Worm (Caenorhabditis elegans) whole organism, young adult: ENCODE results near the gene F32E10.8.

Source experiments
- B0019.2 ChIP-seq: fragments of 200-800 bp; sonication (Bioruptor generic); conservative IDR thresholded peaks from 2 replicates; pipeline ENCODE4 v1.3.6; 2022; ENCODE audit warnings: missing genetic modification reagents, missing genetic modification characterization, missing compliant biosample characterization
- B0035.1 ChIP-seq: sonication (generic microtip); optimal IDR thresholded peaks from 2 replicates; lab custom pipeline; 2016; ENCODE audit warnings: missing genetic modification characterization, mild to moderate bottlenecking, missing compliant biosample characterization, missing genotype, missing genetic modification reagents
- B0261.1 ChIP-seq: sonication (generic microtip); optimal IDR thresholded peaks from 2 replicates; lab custom pipeline; 2016; ENCODE audit warnings: mild to moderate bottlenecking, missing genetic modification characterization, moderate library complexity, missing compliant biosample characterization
- C06A6.2 ChIP-seq: fragments of 200-800 bp; sonication (Bioruptor generic); conservative IDR thresholded peaks from 2 replicates; pipeline ENCODE4 v1.3.6; 2022; ENCODE audit warnings: missing genetic modification characterization, missing compliant biosample characterization
- D2030.7 ChIP-seq: fragments of 200-800 bp; sonication (Bioruptor generic); IDR thresholded peaks from 2 replicates; pipeline ENCODE4 v1.3.6; 2022; ENCODE audit warnings: missing genetic modification reagents, missing genetic modification characterization, missing compliant biosample characterization
- F22D6.2 ChIP-seq: sonication (generic microtip); optimal IDR thresholded peaks from 2 replicates; lab custom pipeline; 2016; ENCODE audit warnings: mild to moderate bottlenecking, missing genetic modification characterization, missing compliant biosample characterization
- F23B12.7 ChIP-seq: sonication (generic microtip); optimal IDR thresholded peaks from 2 replicates; lab custom pipeline; 2017; ENCODE audit warnings: missing genetic modification characterization, mild to moderate bottlenecking, missing compliant biosample characterization, antibody characterized with exemption, moderate library complexity; ENCODE audit not compliant: insufficient read depth
- F37B4.10 ChIP-seq: fragments of 200-800 bp; sonication (Bioruptor generic); IDR thresholded peaks from 2 replicates; pipeline ENCODE4 v1.3.6; 2022; ENCODE audit warnings: missing genetic modification characterization, missing compliant biosample characterization
- F55B11.4 ChIP-seq: sonication (generic microtip); optimal IDR thresholded peaks from 2 replicates; lab custom pipeline; 2016; ENCODE audit warnings: missing compliant biosample characterization, missing genetic modification characterization, borderline replicate concordance; ENCODE audit not compliant: insufficient read depth
- F57A8.1 ChIP-seq: fragments of 200-800 bp; sonication (Bioruptor generic); optimal IDR thresholded peaks from 2 replicates; lab custom pipeline; 2018; ENCODE audit warnings: mild to moderate bottlenecking, missing genetic modification characterization, moderate library complexity, missing compliant biosample characterization
- F57C9.4 ChIP-seq: sonication (generic microtip); optimal IDR thresholded peaks from 2 replicates; lab custom pipeline; 2017; ENCODE audit warnings: mild to moderate bottlenecking, missing genetic modification characterization, missing compliant biosample characterization
- K12H6.12 ChIP-seq: fragments of 200-800 bp; sonication (Bioruptor generic); optimal IDR thresholded peaks from 2 replicates; lab custom pipeline; 2018; ENCODE audit warnings: mild to moderate bottlenecking, missing genetic modification characterization, missing compliant biosample characterization
- Y53F4B.3 ChIP-seq: fragments of 200-800 bp; sonication (Bioruptor generic); IDR thresholded peaks from 2 replicates; pipeline ENCODE4 v1.3.6; 2022; ENCODE audit warnings: missing genetic modification reagents, missing genetic modification characterization, missing compliant biosample characterization
- Y56A3A.18 ChIP-seq: fragments of 200-800 bp; sonication (Bioruptor generic); IDR thresholded peaks from 2 replicates; pipeline ENCODE4 v1.3.6; 2022; ENCODE audit warnings: missing genetic modification reagents, missing genetic modification characterization, missing compliant biosample characterization
- Y67H2A.10 ChIP-seq: fragments of 200-800 bp; sonication (Bioruptor generic); conservative IDR thresholded peaks from 2 replicates; pipeline ENCODE4 v1.3.6; 2022; ENCODE audit warnings: missing genetic modification reagents, missing genetic modification characterization, missing compliant biosample characterization
- attf-3 ChIP-seq: fragments of 200-800 bp; sonication (Bioruptor generic); conservative IDR thresholded peaks from 2 replicates; pipeline ENCODE4 v1.3.6; 2022; ENCODE audit warnings: missing genetic modification reagents, missing genetic modification characterization, missing compliant biosample characterization
- ccch-3 ChIP-seq: fragments of 200-800 bp; sonication (Bioruptor generic); optimal IDR thresholded peaks from 2 replicates; lab custom pipeline; 2018; ENCODE audit warnings: mild to moderate bottlenecking, missing genetic modification characterization, missing compliant biosample characterization
- cebp-1 ChIP-seq, 2 experiments: fragments of 200-800 bp in 1 of 2; sonication (Bioruptor generic) in 1 of 2; sonication (generic microtip) in 1 of 2; IDR thresholded peaks in 1 of 2; optimal IDR thresholded peaks in 1 of 2; 2 replicates each; pipeline versions ENCODE4 v1.3.6 to Lab custom; 2017 to 2022; ENCODE audit warnings: missing compliant biosample characterization in 2 of 2, missing genetic modification characterization in 2 of 2, mild to moderate bottlenecking in 1 of 2, missing genetic modification reagents in 1 of 2, moderate library complexity in 1 of 2
- ceh-58 ChIP-seq: fragments of 200-800 bp; sonication (Bioruptor generic); IDR thresholded peaks from 2 replicates; pipeline ENCODE4 v1.3.6; 2022; ENCODE audit warnings: missing genetic modification characterization, missing compliant biosample characterization
- ceh-91 ChIP-seq: fragments of 200-800 bp; sonication (Bioruptor generic); IDR thresholded peaks from 2 replicates; pipeline ENCODE4 v1.3.6; 2022; ENCODE audit warnings: missing genetic modification reagents, missing genetic modification characterization, missing compliant biosample characterization
- efl-1 ChIP-seq: fragments of 150-350 bp; optimal IDR thresholded peaks from 2 replicates; lab custom pipeline; 2014; ENCODE audit warnings: missing biosample characterization, missing genetic modification reagents, missing genetic modification characterization
- ets-4 ChIP-seq: fragments of 200-800 bp; sonication (Bioruptor generic); optimal IDR thresholded peaks from 2 replicates; lab custom pipeline; 2018; ENCODE audit warnings: mild to moderate bottlenecking, missing genetic modification characterization, missing compliant biosample characterization
- hmg-1.2 ChIP-seq: fragments of 200-800 bp; sonication (Bioruptor generic); IDR thresholded peaks from 2 replicates; pipeline ENCODE4 v1.3.6; 2022; ENCODE audit warnings: missing genetic modification reagents, missing genetic modification characterization, missing compliant biosample characterization
- hmg-20 ChIP-seq: fragments of 200-800 bp; sonication (Bioruptor generic); IDR thresholded peaks from 2 replicates; pipeline ENCODE4 v1.3.6; 2022; ENCODE audit warnings: missing genetic modification reagents, missing genetic modification characterization, missing compliant biosample characterization
- hsf-1 ChIP-seq: fragments of 200-800 bp; sonication (Bioruptor generic); IDR thresholded peaks from 2 replicates; pipeline ENCODE4 v1.3.6; 2022; ENCODE audit warnings: missing genetic modification reagents, missing genetic modification characterization, missing compliant biosample characterization
- lag-1 ChIP-seq: fragments of 200-800 bp; sonication (Bioruptor generic); IDR thresholded peaks from 2 replicates; pipeline ENCODE4 v1.3.6; 2022; ENCODE audit warnings: missing genetic modification reagents, missing genetic modification characterization, missing compliant biosample characterization
- let-526 ChIP-seq: fragments of 200-800 bp; sonication (Bioruptor generic); IDR thresholded peaks from 2 replicates; pipeline ENCODE4 v1.3.6; 2022; ENCODE audit warnings: missing genetic modification reagents, missing genetic modification characterization, missing compliant biosample characterization
- lin-26 ChIP-seq: fragments of 200-800 bp; sonication (Bioruptor generic); IDR thresholded peaks from 2 replicates; pipeline ENCODE4 v1.3.6; 2022; ENCODE audit warnings: missing genetic modification reagents, missing genetic modification characterization, missing compliant biosample characterization
- lir-1 ChIP-seq: fragments of 200-800 bp; sonication (Bioruptor generic); conservative IDR thresholded peaks from 2 replicates; pipeline ENCODE4 v1.3.6; 2022; ENCODE audit warnings: missing genetic modification reagents, missing genetic modification characterization, missing compliant biosample characterization
- lsy-27 ChIP-seq: sonication (generic microtip); optimal IDR thresholded peaks from 2 replicates; lab custom pipeline; 2017; ENCODE audit warnings: missing genetic modification characterization, mild to moderate bottlenecking, missing compliant biosample characterization, antibody characterized with exemption, missing genotype, borderline replicate concordance; ENCODE audit not compliant: insufficient read depth
- madf-10 ChIP-seq: sonication (generic microtip); optimal IDR thresholded peaks from 2 replicates; lab custom pipeline; 2016; ENCODE audit warnings: mild to moderate bottlenecking, missing genetic modification characterization, missing compliant biosample characterization
- nfya-2 ChIP-seq: fragments of 200-800 bp; sonication (Bioruptor generic); IDR thresholded peaks from 2 replicates; pipeline ENCODE4 v1.3.6; 2022; ENCODE audit warnings: missing genetic modification reagents, missing genetic modification characterization, missing compliant biosample characterization
- nfyb-1 ChIP-seq: fragments of 200-800 bp; sonication (Bioruptor generic); IDR thresholded peaks from 2 replicates; pipeline ENCODE4 v1.3.6; 2022; ENCODE audit warnings: missing genetic modification reagents, missing genetic modification characterization, missing compliant biosample characterization
- nhr-179 ChIP-seq: sonication (generic microtip); optimal IDR thresholded peaks from 2 replicates; lab custom pipeline; 2016; ENCODE audit warnings: mild to moderate bottlenecking, missing genetic modification characterization, missing compliant biosample characterization
- nhr-90 ChIP-seq: sonication (generic microtip); optimal IDR thresholded peaks from 2 replicates; lab custom pipeline; 2016; ENCODE audit warnings: missing genotype, mild to moderate bottlenecking, missing genetic modification characterization, missing compliant biosample characterization
- pha-4 ChIP-seq: fragments of 150-350 bp; sonication (generic microtip); optimal IDR thresholded peaks from 2 replicates; lab custom pipeline; 2014; ENCODE audit warnings: missing biosample characterization, missing genetic modification reagents, missing genetic modification characterization
- rcor-1 ChIP-seq: fragments of 200-800 bp; sonication (Bioruptor generic); IDR thresholded peaks from 2 replicates; pipeline ENCODE4 v1.3.6; 2022; ENCODE audit warnings: missing genetic modification reagents, missing genetic modification characterization, missing compliant biosample characterization
- rec-8 ChIP-seq, 2 experiments: sonication (generic microtip); optimal IDR thresholded peaks; 2 replicates each; lab custom pipeline; 2016; ENCODE audit warnings: mild to moderate bottlenecking in 2 of 2, missing genetic modification characterization in 2 of 2, missing genetic modification reagents in 2 of 2, missing genotype in 2 of 2, missing biosample characterization in 1 of 2, missing compliant biosample characterization in 1 of 2, moderate library complexity in 1 of 2
- sdz-38 ChIP-seq: sonication (generic microtip); optimal IDR thresholded peaks from 2 replicates; lab custom pipeline; 2016; ENCODE audit warnings: missing genotype, missing genetic modification characterization, missing compliant biosample characterization
- snpc-1.1 ChIP-seq: sonication (generic microtip); optimal IDR thresholded peaks from 2 replicates; lab custom pipeline; 2017; ENCODE audit warnings: missing genetic modification characterization, mild to moderate bottlenecking, missing compliant biosample characterization, antibody characterized with exemption, moderate library complexity, missing genotype, missing genetic modification reagents; ENCODE audit not compliant: insufficient read depth
- snpc-1.3 ChIP-seq: sonication (generic microtip); optimal IDR thresholded peaks from 2 replicates; lab custom pipeline; 2017; ENCODE audit warnings: missing genetic modification characterization, mild to moderate bottlenecking, missing compliant biosample characterization, antibody characterized with exemption, moderate library complexity, missing genotype, missing genetic modification reagents; ENCODE audit not compliant: insufficient read depth
- xnd-1 ChIP-seq: sonication (generic microtip); optimal IDR thresholded peaks from 2 replicates; lab custom pipeline; 2016; ENCODE audit warnings: missing genotype, missing genetic modification reagents, missing genetic modification characterization, missing compliant biosample characterization
- zim-3 ChIP-seq: sonication (generic microtip); optimal IDR thresholded peaks from 2 replicates; lab custom pipeline; 2017; ENCODE audit warnings: mild to moderate bottlenecking, missing genetic modification characterization, moderate library complexity, missing compliant biosample characterization
- ztf-22 ChIP-seq: fragments of 200-800 bp; sonication (Bioruptor generic); optimal IDR thresholded peaks from 2 replicates; lab custom pipeline; 2018; ENCODE audit warnings: mild to moderate bottlenecking, missing genetic modification characterization, moderate library complexity, missing compliant biosample characterization
- ztf-3 ChIP-seq: fragments of 200-800 bp; sonication (Bioruptor generic); optimal IDR thresholded peaks from 2 replicates; lab custom pipeline; 2018; ENCODE audit warnings: mild to moderate bottlenecking, missing genetic modification characterization, missing compliant biosample characterization
- ztf-6 ChIP-seq: fragments of 200-800 bp; sonication (Bioruptor generic); IDR thresholded peaks from 2 replicates; pipeline ENCODE4 v1.3.6; 2022; ENCODE audit warnings: missing genetic modification reagents, missing genetic modification characterization, missing compliant biosample characterization

The F32E10.8 gene

ce11 chrIV:7580062-7580614, 12.7 kb downstream of the F32E10.8 start, which contains the start of the genes cec-5 and nol-10 (continued):
- TF ChIP-seq cebp-1 (GFP tag; IDR thresholded peaks at IDR 0.05; lab: Robert Waterston, UW) (no peak), cebp-1 (tag; optimal IDR thresholded peaks at IDR 0.05; lab: Kevin White, UChicago) (peak; percentile 80), F57C9.4 (no peak), attf-3 (GFP tag; lab: Robert Waterston, UW) (peak; percentile 96), B0019.2 (GFP tag; lab: Robert Waterston, UW) (peak; percentile 61; the same call in 1 of the 2 replicates), hmg-1.2 (peak; percentile 89), xnd-1 (no peak), snpc-1.3 (peak; percentile 97), C06A6.2 (no peak), ztf-6 (GFP tag; lab: Robert Waterston, UW) (no peak), nhr-90 (tag; lab: Kevin White, UChicago) (no peak), F57A8.1 (GFP tag; lab: Kevin White, UChicago) (no peak), Y56A3A.18 (GFP tag; lab: Robert Waterston, UW) (no peak), B0035.1 (tag; lab: Kevin White, UChicago) (no peak), ceh-58 (GFP tag; lab: Robert Waterston, UW) (no peak), snpc-1.1 (tag; lab: Kevin White, UChicago) (peak; percentile 78), F22D6.2 (tag; lab: Kevin White, UChicago) (no peak), madf-10 (tag; lab: Kevin White, UChicago) (peak; percentile 67), zim-3 (tag; lab: Kevin White, UChicago) (no peak), sdz-38 (no peak), D2030.7 (GFP tag; lab: Robert Waterston, UW) (peak; percentile 93), hsf-1 (GFP tag; lab: Robert Waterston, UW) (0 out of 2 replicates have a peak, but pooled peaks have one; percentile 26), lir-1 (GFP tag; lab: Robert Waterston, UW) (peak; percentile 71), pha-4 (tag; lab: Kevin White, UChicago) (no peak), Y67H2A.10 (GFP tag; lab: Robert Waterston, UW) (no peak), Y53F4B.3 (GFP tag; lab: Robert Waterston, UW) (no peak), F55B11.4 (tag; lab: Kevin White, UChicago) (no peak), ztf-22 (GFP tag; lab: Kevin White, UChicago) (no peak), ztf-3 (GFP tag; lab: Kevin White, UChicago) (no peak), nfya-2 (no peak), hmg-20 (GFP tag; lab: Robert Waterston, UW) (no peak), nfyb-1 (GFP tag; lab: Robert Waterston, UW) (peak; percentile 83), rec-8 (tag; optimal IDR thresholded peaks at IDR 0.05; lab: Kevin White, UChicago) (no peak), lsy-27 (tag; lab: Kevin White, UChicago) (no peak), F23B12.7 (tag; lab: Kevin White, UChicago) (peak; percentile 75), lin-26 (GFP tag; lab: Robert Waterston, UW) (no peak), nhr-179 (no peak), ccch-3 (GFP tag; lab: Kevin White, UChicago) (no peak), F37B4.10 (GFP tag; lab: Robert Waterston, UW) (no peak), ets-4 (GFP tag; lab: Kevin White, UChicago) (no peak), rcor-1 (no peak; the same call in 1 of the 2 replicates), efl-1 (GFP tag; lab: Kevin White, UChicago) (peak; percentile 81), B0261.1 (peak; percentile 9), K12H6.12 (tag; lab: Kevin White, UChicago) (peak; percentile 36), ceh-91 (GFP tag; lab: Robert Waterston, UW) (peak; percentile 74), lag-1 (GFP tag; lab: Robert Waterston, UW) (no peak), let-526 (GFP tag; lab: Robert Waterston, UW) (no peak)
